Fruit fly (Drosophila melanogaster) whole organism, adult: ENCODE data around the gene Cyp28c1.

Experiments used
- CG1620 ChIP-seq: fragments of 200-800 bp; sonication (Bioruptor generic); optimal IDR thresholded peaks from 2 replicates; lab custom pipeline; 2016; ENCODE audit warnings: missing biosample characterization, missing genetic modification characterization
- Hr96 ChIP-seq: fragments of 200-800 bp; sonication (Bioruptor generic); optimal IDR thresholded peaks from 2 replicates; lab custom pipeline; 2016; ENCODE audit warnings: missing biosample characterization, missing genetic modification characterization
- bab1 ChIP-seq: fragments of 200-800 bp; sonication (Bioruptor generic); optimal IDR thresholded peaks from 3 replicates; lab custom pipeline; 2019; ENCODE audit warnings: missing biosample characterization, mild to moderate bottlenecking, missing genetic modification characterization, moderate library complexity
- kay ChIP-seq: fragments of 200-800 bp; sonication (Bioruptor generic); peaks from one replicate; lab custom pipeline; 2016; ENCODE audit warnings: missing biosample characterization, missing genetic modification characterization, borderline replicate concordance
- toe ChIP-seq: fragments of 200-800 bp; sonication (Bioruptor generic); optimal IDR thresholded peaks from 2 replicates; lab custom pipeline; 2016; ENCODE audit warnings: missing biosample characterization, missing genetic modification characterization

dm6 chrX:11852310-11852709 is 12.9 kb downstream of the Cyp28c1 start, which contains the start of gene p24-1:
- TF ChIP-seq CG1620 (GFP tag; lab: Kevin White, UChicago) = peak; percentile 88
- TF ChIP-seq toe (GFP tag; lab: Kevin White, UChicago) = peak; percentile 28
- no peak for TF ChIP-seq Hr96 (GFP tag; lab: Kevin White, UChicago)
- peak; percentile 81 for TF ChIP-seq bab1 (GFP tag; lab: Kevin White, UChicago)
- no peak for TF ChIP-seq kay (GFP tag; lab: Kevin White, UChicago)
